Worm (Caenorhabditis elegans): ENCODE data around the gene nspa-8.

The nspa-8 gene

DNA sequence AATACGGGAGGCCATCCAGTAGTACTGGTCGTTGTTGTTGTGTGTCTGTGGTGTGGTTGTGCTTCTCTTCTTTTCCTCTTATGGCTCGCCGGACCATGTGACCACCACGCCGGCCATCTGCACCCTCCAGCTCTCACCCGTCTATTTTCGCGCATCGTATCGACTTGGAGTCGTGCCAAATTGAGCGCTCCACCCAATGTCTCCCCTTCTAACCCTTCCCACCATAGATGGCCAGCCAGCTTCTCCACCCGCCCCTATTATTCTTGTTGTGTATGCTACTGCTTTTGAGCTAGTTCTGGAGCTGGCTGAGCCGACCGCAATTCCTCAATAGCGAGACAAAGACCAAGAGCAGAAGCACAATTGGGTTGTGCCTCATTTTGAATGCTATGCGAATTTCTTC, 6.4 kb upstream of the nspa-8 start:
- TF ChIP-seq nfya-1 (tag; optimal IDR thresholded peaks at IDR 0.05; ENCODE audit: insufficient read depth) (peak; percentile 71), lin-39 (tag; optimal IDR thresholded peaks at IDR 0.05) (peak; percentile 84), mdl-1 (tag; optimal IDR thresholded peaks at IDR 0.05) (peak; percentile 50), hmg-11 (tag; optimal IDR thresholded peaks at IDR 0.05) (peak; percentile 70), nhr-77 (tag; optimal IDR thresholded peaks at IDR 0.05) (no peak), aly-2 (tag; optimal IDR thresholded peaks at IDR 0.05) (no peak), nhr-237 (tag; optimal IDR thresholded peaks at IDR 0.05) (no peak)

DNA sequence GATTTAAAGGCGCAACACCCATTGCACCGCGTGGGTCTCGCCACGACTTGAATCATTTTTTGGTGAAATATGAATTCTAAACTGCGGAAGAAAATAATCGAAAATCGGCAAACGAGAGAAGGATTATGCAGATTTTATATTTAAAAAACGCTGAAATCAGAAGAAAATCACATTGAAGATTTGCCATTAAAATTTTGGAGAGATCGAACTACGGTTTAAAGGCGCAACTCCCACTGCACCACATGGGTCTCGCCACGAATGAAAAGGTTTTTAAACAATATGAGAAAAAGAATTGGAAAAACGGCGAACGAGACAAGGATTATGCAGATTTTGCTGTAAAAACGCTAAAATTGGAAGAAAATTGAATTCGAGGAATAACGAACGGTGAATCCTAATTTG, 5.9 kb upstream of the nspa-8 start:
- TF ChIP-seq fkh-2 (tag; optimal IDR thresholded peaks at IDR 0.05) (no peak), ztf-11 (tag; optimal IDR thresholded peaks at IDR 0.05) (no peak), unc-62 (GFP tag; optimal IDR thresholded peaks at IDR 0.05) (no peak), nhr-67 (tag; optimal IDR thresholded peaks at IDR 0.05) (no peak), lsy-12 (tag; optimal IDR thresholded peaks at IDR 0.05) (no peak), egl-27 (tag; optimal IDR thresholded peaks at IDR 0.05) (no peak), elt-1 (tag; optimal IDR thresholded peaks at IDR 0.05) (no peak), jun-1 (tag; optimal IDR thresholded peaks at IDR 0.05) (no peak), mml-1 (tag; optimal IDR thresholded peaks at IDR 0.05) (no peak), sea-2 (GFP tag; optimal IDR thresholded peaks at IDR 0.05) (no peak)

- TF ChIP-seq pha-4 (tag; optimal IDR thresholded peaks at IDR 0.05) = peak; percentile 58
- no peak for TF ChIP-seq pqm-1 (tag; optimal IDR thresholded peaks at IDR 0.05)
Observed at ce11 chrV:14832121-14832788, 5.4 kb upstream of the nspa-8 start.

DNA sequence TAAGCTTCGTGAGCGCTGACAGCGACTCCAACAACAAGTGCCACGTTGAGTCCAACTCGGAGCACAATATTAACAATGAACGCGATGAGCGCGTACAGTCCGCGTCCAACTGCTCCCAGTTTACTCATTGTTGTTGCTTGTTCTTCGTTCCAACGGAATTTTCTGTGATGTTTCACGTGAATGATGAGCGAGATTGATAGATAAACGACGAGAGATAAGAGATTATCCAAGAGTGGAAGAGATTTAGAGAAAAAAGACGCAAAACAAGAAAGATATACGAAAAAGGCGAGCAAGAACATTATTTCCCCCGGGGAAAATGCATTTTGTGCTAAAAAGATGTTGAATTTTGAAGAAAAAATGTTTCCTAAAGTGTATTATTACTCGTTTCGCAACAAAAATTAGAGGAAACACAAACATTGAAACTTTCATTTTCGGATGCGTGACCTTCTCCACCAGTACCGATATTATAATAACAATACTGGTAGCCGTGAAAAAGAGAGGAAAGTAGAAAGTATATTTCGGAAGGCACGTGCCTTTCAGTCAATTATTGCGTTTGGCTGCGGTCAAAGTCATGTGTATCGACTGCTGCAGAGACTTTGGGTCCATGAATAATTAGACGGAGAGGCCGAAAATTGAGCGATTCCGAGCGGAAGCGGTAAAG, 4.7 kb upstream of the nspa-8 start:
- TF ChIP-seq pqm-1 (tag; optimal IDR thresholded peaks at IDR 0.05) (no peak), elt-1 (tag; optimal IDR thresholded peaks at IDR 0.05) (peak; percentile 70), unc-62 (GFP tag; optimal IDR thresholded peaks at IDR 0.05) (peak; percentile 31), egl-27 (tag; optimal IDR thresholded peaks at IDR 0.05) (no peak), nhr-12 (tag; optimal IDR thresholded peaks at IDR 0.05) (no peak), lin-39 (tag; optimal IDR thresholded peaks at IDR 0.05) (peak; percentile 41), nhr-25 (tag; optimal IDR thresholded peaks at IDR 0.05) (peak; percentile 8)

ce11 chrV:14830267-14831175, 3.7 kb upstream of the nspa-8 start:
- TF ChIP-seq snpc-4 (tag; optimal IDR thresholded peaks at IDR 0.05) = peak; percentile 24
- peak; percentile 96 for TF ChIP-seq elt-2 (tag; optimal IDR thresholded peaks at IDR 0.05)
- no peak for TF ChIP-seq fos-1 (tag; optimal IDR thresholded peaks at IDR 0.05)
- peak; percentile 39 for TF ChIP-seq nhr-23 (tag; optimal IDR thresholded peaks at IDR 0.05)
- TF ChIP-seq nhr-43 (tag; optimal IDR thresholded peaks at IDR 0.05; ENCODE audit: poor library complexity, severe bottlenecking) = peak; percentile 5
- TF ChIP-seq mml-1 (tag; optimal IDR thresholded peaks at IDR 0.05) = no peak
- TF ChIP-seq nhr-76 (tag; optimal IDR thresholded peaks at IDR 0.05) = no peak
- TF ChIP-seq nhr-11 (tag; optimal IDR thresholded peaks at IDR 0.05) = no peak
- peak; percentile 8 for TF ChIP-seq jun-1 (tag; optimal IDR thresholded peaks at IDR 0.05)
- no peak for TF ChIP-seq nhr-12 (tag; optimal IDR thresholded peaks at IDR 0.05)
- TF ChIP-seq unc-62 (GFP tag; optimal IDR thresholded peaks at IDR 0.05) = no peak
- TF ChIP-seq ceh-9 (tag; optimal IDR thresholded peaks at IDR 0.05) = no peak
- TF ChIP-seq tbx-2 (tag; optimal IDR thresholded peaks at IDR 0.05) = no peak
- TF ChIP-seq nhr-28 (tag; optimal IDR thresholded peaks at IDR 0.05) = no peak
- TF ChIP-seq fkh-2 (tag; optimal IDR thresholded peaks at IDR 0.05) = no peak
- TF ChIP-seq ceh-28 (tag; optimal IDR thresholded peaks at IDR 0.05) = no peak
- TF ChIP-seq nhr-25 (tag; optimal IDR thresholded peaks at IDR 0.05) = peak; percentile 48
- peak; percentile 92 for TF ChIP-seq pqm-1 (tag; optimal IDR thresholded peaks at IDR 0.05)
- peak; percentile 17 for TF ChIP-seq lin-39 (tag; optimal IDR thresholded peaks at IDR 0.05)
- TF ChIP-seq pha-4 (tag; optimal IDR thresholded peaks at IDR 0.05) = peak; percentile 44
- no peak for TF ChIP-seq aly-2 (tag; optimal IDR thresholded peaks at IDR 0.05)
- no peak for TF ChIP-seq ztf-11 (tag; optimal IDR thresholded peaks at IDR 0.05)
